Fruit fly (Drosophila melanogaster): ENCODE measurements around the gene crn.

DNA sequence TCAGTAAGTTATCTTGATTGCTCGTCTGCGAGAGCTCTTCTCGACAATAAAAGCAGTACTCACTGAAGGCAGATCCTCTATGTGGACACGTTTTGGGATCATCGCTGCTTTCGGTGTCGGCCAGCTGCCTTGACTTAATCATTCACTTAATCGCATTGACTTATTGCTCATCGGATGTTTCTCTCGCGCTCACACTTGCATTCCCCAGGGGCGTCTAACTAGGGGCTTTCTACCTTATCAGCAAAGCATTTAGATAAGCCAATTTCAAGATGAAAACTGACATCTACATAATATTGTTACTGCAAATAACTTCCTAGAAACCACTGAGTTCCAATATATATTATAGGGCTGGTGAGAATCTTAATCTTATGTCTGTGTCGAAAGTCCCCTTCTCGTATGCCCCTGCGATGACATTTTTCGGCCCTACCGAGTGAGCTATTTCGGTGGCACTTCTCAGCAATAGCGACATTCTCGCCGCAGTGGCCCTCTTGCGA is 37.4 kb downstream of the crn start:
- TF ChIP-seq CG7045 (GFP tag; optimal IDR thresholded peaks at IDR 0.05) (no peak), cic (GFP tag; optimal IDR thresholded peaks at IDR 0.05) (no peak), Hr96 (GFP tag; optimal IDR thresholded peaks at IDR 0.05) (peak; percentile 17), CG1620 (GFP tag; optimal IDR thresholded peaks at IDR 0.05) (no peak), Clk (GFP tag; optimal IDR thresholded peaks at IDR 0.05) (no peak), cnc (optimal IDR thresholded peaks at IDR 0.05) (no peak)

Measured in whole organism, adult.